Worm (Caenorhabditis elegans) whole organism, mixed stage, embryonic: Measurements from ENCODE around the gene try-10.

Experiments
- M03D4.4 ChIP-seq: sonication (generic microtip); optimal IDR thresholded peaks from 2 replicates; lab custom pipeline; 2017; ENCODE audit warnings: mild to moderate bottlenecking, missing genetic modification characterization, missing compliant biosample characterization
- bed-3 ChIP-seq: fragments of 200-800 bp; sonication (Bioruptor generic); optimal IDR thresholded peaks from 3 replicates; lab custom pipeline; 2018; ENCODE audit warnings: mild to moderate bottlenecking, missing genetic modification characterization, moderate library complexity, missing compliant biosample characterization
- blmp-1 ChIP-seq: fragments of 150-350 bp; optimal IDR thresholded peaks from 2 replicates; lab custom pipeline; 2014; ENCODE audit warnings: missing biosample characterization, missing genetic modification characterization
- ceh-39 ChIP-seq: fragments of 150-350 bp; optimal IDR thresholded peaks from 2 replicates; lab custom pipeline; 2014; ENCODE audit warnings: missing biosample characterization, missing genetic modification characterization
- ceh-43 ChIP-seq: fragments of 200-800 bp; sonication (Bioruptor generic); optimal IDR thresholded peaks from 2 replicates; lab custom pipeline; 2018; ENCODE audit warnings: mild to moderate bottlenecking, missing genetic modification characterization, moderate library complexity, missing compliant biosample characterization
- ceh-83 ChIP-seq: fragments of 200-800 bp; sonication (Bioruptor generic); optimal IDR thresholded peaks from 2 replicates; lab custom pipeline; 2018; ENCODE audit warnings: mild to moderate bottlenecking, missing genetic modification characterization, missing compliant biosample characterization
- ces-1 ChIP-seq: fragments of 150-350 bp; optimal IDR thresholded peaks from 2 replicates; lab custom pipeline; 2014; ENCODE audit warnings: missing biosample characterization, missing genetic modification reagents, missing genetic modification characterization
- drap-1 ChIP-seq: fragments of 200-800 bp; sonication (Bioruptor generic); optimal IDR thresholded peaks from 3 replicates; lab custom pipeline; 2018; ENCODE audit warnings: mild to moderate bottlenecking, missing genetic modification characterization, missing compliant biosample characterization
- elt-1 ChIP-seq: sonication (generic microtip); optimal IDR thresholded peaks from 2 replicates; lab custom pipeline; 2017; ENCODE audit warnings: missing genetic modification characterization, mild to moderate bottlenecking, missing compliant biosample characterization, antibody characterized with exemption, moderate library complexity, borderline replicate concordance; ENCODE audit not compliant: insufficient read depth
- elt-3 ChIP-seq: fragments of 150-350 bp; optimal IDR thresholded peaks from 2 replicates; lab custom pipeline; 2014; ENCODE audit warnings: missing biosample characterization, missing genetic modification characterization
- ham-2 ChIP-seq: fragments of 200-800 bp; sonication (Bioruptor generic); optimal IDR thresholded peaks from 2 replicates; lab custom pipeline; 2018; ENCODE audit warnings: mild to moderate bottlenecking, missing genetic modification characterization, missing compliant biosample characterization
- hlh-1 ChIP-seq: fragments of 150-350 bp; optimal IDR thresholded peaks from 2 replicates; lab custom pipeline; 2014; ENCODE audit warnings: missing biosample characterization, missing genetic modification reagents, missing genetic modification characterization
- lin-13 ChIP-seq: fragments of 150-350 bp; optimal IDR thresholded peaks from 2 replicates; lab custom pipeline; 2014; ENCODE audit warnings: missing biosample characterization, missing genetic modification characterization
- lin-32 ChIP-seq: fragments of 200-800 bp; sonication (Bioruptor generic); optimal IDR thresholded peaks from 2 replicates; lab custom pipeline; 2018; ENCODE audit warnings: mild to moderate bottlenecking, missing genetic modification characterization, missing compliant biosample characterization
- lsy-2 ChIP-seq: fragments of 150-350 bp; optimal IDR thresholded peaks from 2 replicates; lab custom pipeline; 2014; ENCODE audit warnings: missing biosample characterization, missing genetic modification characterization
- mab-5 ChIP-seq: fragments of 150-350 bp; optimal IDR thresholded peaks from 2 replicates; lab custom pipeline; 2014; ENCODE audit warnings: missing biosample characterization, missing genetic modification characterization
- mep-1 ChIP-seq: fragments of 150-350 bp; optimal IDR thresholded peaks from 2 replicates; lab custom pipeline; 2017; ENCODE audit warnings: missing biosample characterization, missing genetic modification reagents, missing genetic modification characterization, inconsistent platforms
- nhr-12 ChIP-seq: fragments of 150-350 bp; optimal IDR thresholded peaks from 2 replicates; lab custom pipeline; 2014; ENCODE audit warnings: missing biosample characterization, missing genetic modification characterization
- nhr-28 ChIP-seq: fragments of 150-350 bp; optimal IDR thresholded peaks from 2 replicates; lab custom pipeline; 2014; ENCODE audit warnings: missing biosample characterization, missing genetic modification characterization
- sem-2 ChIP-seq: fragments of 200-800 bp; sonication (Bioruptor generic); optimal IDR thresholded peaks from 2 replicates; lab custom pipeline; 2018; ENCODE audit warnings: mild to moderate bottlenecking, missing genetic modification characterization, missing compliant biosample characterization
- snpc-4 ChIP-seq: fragments of 150-350 bp; optimal IDR thresholded peaks from 2 replicates; lab custom pipeline; 2014; ENCODE audit warnings: missing biosample characterization, missing genetic modification characterization
- sptf-1 ChIP-seq: sonication (generic microtip); optimal IDR thresholded peaks from 2 replicates; lab custom pipeline; 2017; ENCODE audit warnings: mild to moderate bottlenecking, missing genetic modification characterization, moderate library complexity, missing compliant biosample characterization
- tbx-8 ChIP-seq: fragments of 200-800 bp; sonication (Bioruptor generic); optimal IDR thresholded peaks from 2 replicates; lab custom pipeline; 2018; ENCODE audit warnings: mild to moderate bottlenecking, missing genetic modification characterization, moderate library complexity, missing compliant biosample characterization
- unc-120 ChIP-seq: sonication (generic microtip); optimal IDR thresholded peaks from 2 replicates; lab custom pipeline; 2017; ENCODE audit warnings: missing genetic modification characterization, missing compliant biosample characterization; ENCODE audit not compliant: poor library complexity, severe bottlenecking
- unc-62 ChIP-seq: fragments of 150-350 bp; optimal IDR thresholded peaks from 2 replicates; lab custom pipeline; 2014; ENCODE audit warnings: missing biosample characterization, missing genetic modification reagents, missing genetic modification characterization
- zip-8 ChIP-seq: fragments of 150-350 bp; optimal IDR thresholded peaks from 2 replicates; lab custom pipeline; 2014; ENCODE audit warnings: missing biosample characterization, missing genetic modification characterization
- ztf-11 ChIP-seq: fragments of 150-350 bp; optimal IDR thresholded peaks from 2 replicates; lab custom pipeline; 2014; ENCODE audit warnings: missing biosample characterization, missing genetic modification characterization

The try-10 gene

ce11 chrV:12995269-12995668 is 17.8 kb downstream of the try-10 start, which contains the start of gene far-5:
TSS of gene far-5 (plus strand) at chrV:12995569.
- TF ChIP-seq lin-13 (no peak), ham-2 (no peak), lin-32 (GFP tag; lab: Kevin White, UChicago) (no peak), nhr-12 (no peak), unc-120 (no peak), sptf-1 (tag; lab: Kevin White, UChicago) (no peak), M03D4.4 (tag; lab: Kevin White, UChicago) (no peak), unc-62 (GFP tag; lab: Kevin White, UChicago) (no peak), ztf-11 (tag; lab: Kevin White, UChicago) (no peak), elt-1 (tag; lab: Kevin White, UChicago) (no peak), zip-8 (tag; lab: Kevin White, UChicago) (no peak), mep-1 (tag; lab: Kevin White, UChicago) (no peak)

- TF ChIP-seq nhr-28 (tag; lab: Kevin White, UChicago): no peak
- TF ChIP-seq nhr-12: no peak
- no peak for TF ChIP-seq mab-5 (tag; lab: Kevin White, UChicago)
- no peak for TF ChIP-seq sem-2
- TF ChIP-seq ztf-11 (tag; lab: Kevin White, UChicago): no peak
- TF ChIP-seq ces-1: no peak
- TF ChIP-seq elt-1 (tag; lab: Kevin White, UChicago): no peak
- no peak for TF ChIP-seq drap-1
- no peak for TF ChIP-seq mep-1 (tag; lab: Kevin White, UChicago)
- no peak for TF ChIP-seq unc-62 (GFP tag; lab: Kevin White, UChicago)
- TF ChIP-seq bed-3: no peak
- no peak for TF ChIP-seq M03D4.4 (tag; lab: Kevin White, UChicago)
- no peak for TF ChIP-seq ceh-43
- TF ChIP-seq ceh-83 (GFP tag; lab: Kevin White, UChicago): no peak
- no peak for TF ChIP-seq snpc-4 (tag; lab: Kevin White, UChicago)
- TF ChIP-seq ceh-39: no peak
- TF ChIP-seq lin-13: no peak
- TF ChIP-seq tbx-8: no peak
- TF ChIP-seq elt-3 (tag; lab: Kevin White, UChicago): no peak
Measured at ce11 chrV:12992891-12993290, 20.2 kb downstream of the try-10 start, which contains the start of the genes F15B9.11 and dsl-7. TSS of gene F15B9.11 (minus strand) at chrV:12992895. TSS of gene dsl-7 (plus strand) at chrV:12993150.

ce11 chrV:12988256-12988655 is 24.8 kb downstream of the try-10 start, which contains the start of gene F15B9.8:
TSS of gene F15B9.8 (plus strand) at chrV:12988556.
- TF ChIP-seq snpc-4 (tag; lab: Kevin White, UChicago): no peak
- peak; percentile 72 for TF ChIP-seq zip-8 (tag; lab: Kevin White, UChicago)
- peak; percentile 22 for TF ChIP-seq blmp-1 (tag; lab: Kevin White, UChicago)
- TF ChIP-seq, all 35 proteins: peak for 2

ce11 chrV:12987061-12987460 is 26.0 kb downstream of the try-10 start, which contains the start of gene shw-3:
TSS of gene shw-3 (minus strand) at chrV:12987161.
- TF ChIP-seq lsy-2 (no peak), ham-2 (peak; percentile 21), nhr-12 (no peak), zip-8 (tag; lab: Kevin White, UChicago) (no peak), mep-1 (tag; lab: Kevin White, UChicago) (no peak)
- TF ChIP-seq, all 35 proteins: peak for 1

- TF ChIP-seq hlh-1 (tag; lab: Kevin White, UChicago): no peak
- no peak for TF ChIP-seq unc-120
- no peak for TF ChIP-seq blmp-1 (tag; lab: Kevin White, UChicago)
- peak; percentile 66 for TF ChIP-seq zip-8 (tag; lab: Kevin White, UChicago)
- TF ChIP-seq mab-5 (tag; lab: Kevin White, UChicago): no peak
- TF ChIP-seq, all 35 proteins: peak for 1
Measured at ce11 chrV:12974047-12974446, 39.0 kb downstream of the try-10 start.

ce11 chrV:12970575-12971160 is 42.4 kb downstream of the try-10 start, which contains the start of gene pnn-1:
TSS of gene pnn-1 (plus strand) at chrV:12971110.
- peak; percentile 79 for TF ChIP-seq ces-1
- no peak for TF ChIP-seq elt-3 (tag; lab: Kevin White, UChicago)
- peak; percentile 15 for TF ChIP-seq mep-1 (tag; lab: Kevin White, UChicago)
- peak; percentile 57 for TF ChIP-seq lsy-2
